Fruit fly (Drosophila melanogaster) whole organism, embryonic: ENCODE measurements around the gene Cep97.

Source experiments
- CG1024 ChIP-seq: fragments of 200-800 bp; sonication (Bioruptor generic); IDR thresholded peaks from 2 replicates; pipeline ENCODE4 v1.3.6; 2022; ENCODE audit warnings: missing biosample characterization, missing genetic modification characterization
- CG12744 ChIP-seq: fragments of 200-800 bp; sonication (Bioruptor generic); optimal IDR thresholded peaks from 2 replicates; lab custom pipeline; 2016; ENCODE audit warnings: missing biosample characterization, missing genetic modification characterization
- CG17912 ChIP-seq: fragments of 200-800 bp; sonication (Bioruptor generic); optimal IDR thresholded peaks from 2 replicates; lab custom pipeline; 2018; ENCODE audit warnings: missing biosample characterization, mild to moderate bottlenecking, missing genetic modification characterization
- CG2129 ChIP-seq: fragments of 200-800 bp; sonication (Bioruptor generic); IDR thresholded peaks from 2 replicates; pipeline ENCODE4 v1.3.6; 2022; ENCODE audit warnings: missing biosample characterization, missing genetic modification characterization; ENCODE audit not compliant: partially characterized antibody
- CG34224 ChIP-seq: fragments of 200-800 bp; sonication (Bioruptor generic); IDR thresholded peaks from 3 replicates; pipeline ENCODE4 v1.3.6; 2022; ENCODE audit warnings: missing biosample characterization, missing genetic modification characterization; ENCODE audit not compliant: partially characterized antibody
- CG4282 ChIP-seq: fragments of 200-800 bp; sonication (Bioruptor generic); optimal IDR thresholded peaks from 2 replicates; lab custom pipeline; 2016; ENCODE audit warnings: missing biosample characterization, missing genetic modification characterization
- CG8359 ChIP-seq: fragments of 200-800 bp; sonication (Bioruptor generic); optimal IDR thresholded peaks from 2 replicates; lab custom pipeline; 2017; ENCODE audit warnings: missing biosample characterization, mild to moderate bottlenecking, missing genetic modification characterization, borderline replicate concordance
- CTCF ChIP-seq: fragments of 200-800 bp; sonication (Bioruptor generic); optimal IDR thresholded peaks from 2 replicates; lab custom pipeline; 2017; ENCODE audit warnings: missing biosample characterization, mild to moderate bottlenecking, missing genetic modification characterization, moderate library complexity
- H15 ChIP-seq: fragments of 200-800 bp; sonication (Bioruptor generic); IDR thresholded peaks from 3 replicates; pipeline ENCODE4 v1.3.6; 2022; ENCODE audit warnings: missing biosample characterization, missing genetic modification characterization
- Hr78 ChIP-seq, 2 experiments: fragments of 200-800 bp in 1 of 2; fragments of >200 bp in 1 of 2; sonication (Bioruptor generic) in 1 of 2; optimal IDR thresholded peaks; 2 replicates each; lab custom pipeline; 2017 to 2019; ENCODE audit warnings: missing biosample characterization in 2 of 2, missing genetic modification characterization in 2 of 2, mild to moderate bottlenecking in 1 of 2, moderate library complexity in 1 of 2
- Rx ChIP-seq: fragments of 200-800 bp; sonication (Bioruptor generic); IDR thresholded peaks from 2 replicates; pipeline ENCODE4 v1.3.6; 2022; ENCODE audit warnings: missing biosample characterization, missing genetic modification characterization
- Ssrp ChIP-seq: fragments of 200-800 bp; sonication (Bioruptor generic); optimal IDR thresholded peaks from 2 replicates; lab custom pipeline; 2018; ENCODE audit warnings: missing biosample characterization, mild to moderate bottlenecking, missing genetic modification characterization, moderate library complexity
- dpn ChIP-seq, 2 experiments: fragments of 200-800 bp; sonication (Bioruptor generic); optimal IDR thresholded peaks; 3 replicates each; lab custom pipeline; 2016; ENCODE audit warnings: missing biosample characterization in 2 of 2, missing genetic modification characterization in 2 of 2
- stwl ChIP-seq: fragments of 200-800 bp; sonication (Bioruptor generic); optimal IDR thresholded peaks from 3 replicates; lab custom pipeline; 2018; ENCODE audit warnings: missing biosample characterization, mild to moderate bottlenecking, missing genetic modification characterization, moderate library complexity

DNA sequence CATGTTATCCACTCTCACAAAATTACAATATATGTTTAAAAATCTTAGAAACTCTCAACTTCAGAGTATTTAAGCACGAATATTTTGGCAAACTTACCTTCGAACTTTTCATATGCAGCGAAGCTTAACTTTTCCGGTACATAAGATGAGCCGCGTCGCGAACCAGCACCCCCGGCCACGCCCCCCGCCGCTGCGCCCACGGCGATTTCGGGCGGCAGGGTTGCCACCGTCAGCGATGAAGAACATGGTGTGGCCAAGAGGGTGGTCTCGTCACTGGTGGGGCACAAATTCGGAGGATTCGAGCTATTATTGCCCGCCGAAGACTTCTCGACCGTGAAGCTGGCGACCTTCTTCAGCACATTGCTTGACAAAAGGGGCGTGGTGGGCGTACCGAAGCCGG is 16.4 kb downstream of the Cep97 start:
- TF ChIP-seq Hr78 (GFP tag; optimal IDR thresholded peaks at IDR 0.05; lab: Kevin White, UChicago) (no peak), dpn (GFP tag; optimal IDR thresholded peaks at IDR 0.05; lab: Kevin White, UChicago) (no peak), CTCF (GFP tag; lab: Kevin White, UChicago) (no peak), CG4282 (no peak), CG1024 (GFP tag; lab: Robert Waterston, UW) (no peak), CG8359 (GFP tag; lab: Kevin White, UChicago) (no peak), Rx (GFP tag; lab: Robert Waterston, UW) (no peak), H15 (GFP tag; lab: Robert Waterston, UW) (no peak), Ssrp (tag; lab: Kevin White, UChicago) (no peak), CG34224 (no peak), CG2129 (no peak), stwl (no peak), CG17912 (GFP tag; lab: Kevin White, UChicago) (no peak), CG12744 (GFP tag; lab: Kevin White, UChicago) (no peak)
